Worm (Caenorhabditis elegans) whole organism, young adult: ENCODE data around the gene W09G12.7.

Source experiments
- B0336.3 ChIP-seq: fragments of 200-800 bp; sonication (Bioruptor generic); IDR thresholded peaks from 2 replicates; pipeline ENCODE4 v1.3.6; 2022; ENCODE audit warnings: missing genetic modification characterization, missing compliant biosample characterization
- F23B12.7 ChIP-seq: sonication (generic microtip); optimal IDR thresholded peaks from 2 replicates; lab custom pipeline; 2017; ENCODE audit warnings: missing genetic modification characterization, mild to moderate bottlenecking, missing compliant biosample characterization, antibody characterized with exemption, moderate library complexity; ENCODE audit not compliant: insufficient read depth
- F57A8.1 ChIP-seq: fragments of 200-800 bp; sonication (Bioruptor generic); optimal IDR thresholded peaks from 2 replicates; lab custom pipeline; 2018; ENCODE audit warnings: mild to moderate bottlenecking, missing genetic modification characterization, moderate library complexity, missing compliant biosample characterization
- Y56A3A.18 ChIP-seq: fragments of 200-800 bp; sonication (Bioruptor generic); IDR thresholded peaks from 2 replicates; pipeline ENCODE4 v1.3.6; 2022; ENCODE audit warnings: missing genetic modification reagents, missing genetic modification characterization, missing compliant biosample characterization
- Y79H2A.3 ChIP-seq: fragments of 200-800 bp; sonication (Bioruptor generic); conservative IDR thresholded peaks from 2 replicates; pipeline ENCODE4 v1.3.6; 2022; ENCODE audit warnings: missing genetic modification reagents, missing genetic modification characterization, missing compliant biosample characterization
- ZK185.1 ChIP-seq: sonication (generic microtip); optimal IDR thresholded peaks from 2 replicates; lab custom pipeline; 2016; ENCODE audit warnings: mild to moderate bottlenecking, missing genetic modification characterization, missing compliant biosample characterization; ENCODE audit not compliant: poor library complexity, severe bottlenecking
- aptf-3 ChIP-seq: fragments of 200-800 bp; sonication (Bioruptor generic); IDR thresholded peaks from 2 replicates; pipeline ENCODE4 v1.3.6; 2022; ENCODE audit warnings: missing genetic modification characterization, missing compliant biosample characterization
- bed-1 ChIP-seq: fragments of 200-800 bp; sonication (Bioruptor generic); IDR thresholded peaks from 2 replicates; pipeline ENCODE4 v1.3.6; 2022; ENCODE audit warnings: missing genetic modification reagents, missing genetic modification characterization, missing compliant biosample characterization
- ccch-3 ChIP-seq: fragments of 200-800 bp; sonication (Bioruptor generic); optimal IDR thresholded peaks from 2 replicates; lab custom pipeline; 2018; ENCODE audit warnings: mild to moderate bottlenecking, missing genetic modification characterization, missing compliant biosample characterization
- cebp-1 ChIP-seq, 2 experiments: fragments of 200-800 bp in 1 of 2; sonication (Bioruptor generic) in 1 of 2; sonication (generic microtip) in 1 of 2; IDR thresholded peaks in 1 of 2; optimal IDR thresholded peaks in 1 of 2; 2 replicates each; pipeline versions ENCODE4 v1.3.6 to Lab custom; 2017 to 2022; ENCODE audit warnings: missing compliant biosample characterization in 2 of 2, missing genetic modification characterization in 2 of 2, mild to moderate bottlenecking in 1 of 2, missing genetic modification reagents in 1 of 2, moderate library complexity in 1 of 2
- ceh-100 ChIP-seq: fragments of 200-800 bp; sonication (Bioruptor generic); IDR thresholded peaks from 2 replicates; pipeline ENCODE4 v1.3.6; 2022; ENCODE audit warnings: missing genetic modification reagents, missing genetic modification characterization, missing compliant biosample characterization
- ceh-58 ChIP-seq: fragments of 200-800 bp; sonication (Bioruptor generic); IDR thresholded peaks from 2 replicates; pipeline ENCODE4 v1.3.6; 2022; ENCODE audit warnings: missing genetic modification characterization, missing compliant biosample characterization
- ceh-79 ChIP-seq: sonication (generic microtip); optimal IDR thresholded peaks from 2 replicates; lab custom pipeline; 2017; ENCODE audit warnings: mild to moderate bottlenecking, missing genetic modification characterization, missing compliant biosample characterization
- dox-1 ChIP-seq: fragments of 200-800 bp; sonication (Bioruptor generic); IDR thresholded peaks from 2 replicates; pipeline ENCODE4 v1.3.6; 2022; ENCODE audit warnings: missing genetic modification reagents, missing genetic modification characterization, missing compliant biosample characterization
- efl-1 ChIP-seq: fragments of 150-350 bp; optimal IDR thresholded peaks from 2 replicates; lab custom pipeline; 2014; ENCODE audit warnings: missing biosample characterization, missing genetic modification reagents, missing genetic modification characterization
- egl-18 ChIP-seq: fragments of 200-800 bp; sonication (Bioruptor generic); IDR thresholded peaks from 2 replicates; pipeline ENCODE4 v1.3.6; 2022; ENCODE audit warnings: missing genetic modification reagents, missing genetic modification characterization, missing compliant biosample characterization
- egl-44 ChIP-seq: fragments of 200-800 bp; sonication (Bioruptor generic); IDR thresholded peaks from 2 replicates; pipeline ENCODE4 v1.3.6; 2022; ENCODE audit warnings: missing genetic modification reagents, missing genetic modification characterization, missing compliant biosample characterization
- ets-4 ChIP-seq: fragments of 200-800 bp; sonication (Bioruptor generic); optimal IDR thresholded peaks from 2 replicates; lab custom pipeline; 2018; ENCODE audit warnings: mild to moderate bottlenecking, missing genetic modification characterization, missing compliant biosample characterization
- him-1 ChIP-seq: sonication (generic microtip); optimal IDR thresholded peaks from 2 replicates; lab custom pipeline; 2016; ENCODE audit warnings: missing genotype, missing genetic modification reagents, missing genetic modification characterization, missing compliant biosample characterization
- hlh-26 ChIP-seq: fragments of 200-800 bp; sonication (Bioruptor generic); conservative IDR thresholded peaks from 2 replicates; pipeline ENCODE4 v1.3.6; 2022; ENCODE audit warnings: missing genetic modification reagents, missing genetic modification characterization, missing compliant biosample characterization
- hmg-1.2 ChIP-seq: fragments of 200-800 bp; sonication (Bioruptor generic); IDR thresholded peaks from 2 replicates; pipeline ENCODE4 v1.3.6; 2022; ENCODE audit warnings: missing genetic modification reagents, missing genetic modification characterization, missing compliant biosample characterization
- hmg-20 ChIP-seq: fragments of 200-800 bp; sonication (Bioruptor generic); IDR thresholded peaks from 2 replicates; pipeline ENCODE4 v1.3.6; 2022; ENCODE audit warnings: missing genetic modification reagents, missing genetic modification characterization, missing compliant biosample characterization
- lin-26 ChIP-seq: fragments of 200-800 bp; sonication (Bioruptor generic); IDR thresholded peaks from 2 replicates; pipeline ENCODE4 v1.3.6; 2022; ENCODE audit warnings: missing genetic modification reagents, missing genetic modification characterization, missing compliant biosample characterization
- lin-40 ChIP-seq: sonication (generic microtip); optimal IDR thresholded peaks from 2 replicates; lab custom pipeline; 2016; ENCODE audit warnings: missing genetic modification characterization, mild to moderate bottlenecking, missing compliant biosample characterization, missing genotype, missing genetic modification reagents
- mes-4 ChIP-seq: sonication (generic microtip); optimal IDR thresholded peaks from 2 replicates; lab custom pipeline; 2016; ENCODE audit warnings: missing genotype, missing genetic modification characterization, missing compliant biosample characterization
- nfya-1 ChIP-seq: sonication (generic microtip); optimal IDR thresholded peaks from 2 replicates; lab custom pipeline; 2017; ENCODE audit warnings: antibody characterized with exemption, missing compliant biosample characterization, missing genetic modification characterization, borderline replicate concordance; ENCODE audit not compliant: insufficient read depth
- nhr-179 ChIP-seq: sonication (generic microtip); optimal IDR thresholded peaks from 2 replicates; lab custom pipeline; 2016; ENCODE audit warnings: mild to moderate bottlenecking, missing genetic modification characterization, missing compliant biosample characterization
- nhr-80 ChIP-seq: sonication (generic microtip); optimal IDR thresholded peaks from 2 replicates; lab custom pipeline; 2016; ENCODE audit warnings: missing genetic modification characterization, missing compliant biosample characterization
- pha-4 ChIP-seq: fragments of 150-350 bp; sonication (generic microtip); optimal IDR thresholded peaks from 2 replicates; lab custom pipeline; 2014; ENCODE audit warnings: missing biosample characterization, missing genetic modification reagents, missing genetic modification characterization
- rec-8 ChIP-seq, 2 experiments: sonication (generic microtip); optimal IDR thresholded peaks; 2 replicates each; lab custom pipeline; 2016; ENCODE audit warnings: mild to moderate bottlenecking in 2 of 2, missing genetic modification characterization in 2 of 2, missing genetic modification reagents in 2 of 2, missing genotype in 2 of 2, missing biosample characterization in 1 of 2, missing compliant biosample characterization in 1 of 2, moderate library complexity in 1 of 2
- rpc-1 ChIP-seq, 2 experiments: fragments of 150-350 bp in 1 of 2; sonication (generic microtip) in 1 of 2; optimal IDR thresholded peaks; 2 replicates each; lab custom pipeline; 2014 to 2018; ENCODE audit warnings: missing biosample characterization in 1 of 2, missing genetic modification characterization in 1 of 2, missing genetic modification reagents in 1 of 2, missing genotype in 1 of 2
- snpc-4 ChIP-seq, 5 experiments: fragments of 150-350 bp in 1 of 5; sonication (generic microtip) in 4 of 5; optimal IDR thresholded peaks; 2 replicates each; lab custom pipeline; 2014 to 2018; ENCODE audit warnings: missing genetic modification characterization in 5 of 5, missing biosample characterization in 3 of 5, antibody characterized with exemption in 2 of 5, mild to moderate bottlenecking in 2 of 5, missing compliant biosample characterization in 2 of 5, missing genotype in 2 of 5, moderate library complexity in 2 of 5, missing genetic modification reagents in 1 of 5
- unc-62 ChIP-seq: fragments of 150-350 bp; optimal IDR thresholded peaks from 2 replicates; lab custom pipeline; 2014; ENCODE audit warnings: missing biosample characterization, missing genetic modification reagents, missing genetic modification characterization
- zfh-2 ChIP-seq: fragments of 200-800 bp; sonication (Bioruptor generic); conservative IDR thresholded peaks from 2 replicates; pipeline ENCODE4 v1.3.6; 2022; ENCODE audit warnings: missing genetic modification reagents, missing genetic modification characterization, missing compliant biosample characterization
- ztf-18 ChIP-seq: sonication (generic microtip); optimal IDR thresholded peaks from 2 replicates; lab custom pipeline; 2016; ENCODE audit warnings: missing genotype, mild to moderate bottlenecking, missing genetic modification characterization, missing compliant biosample characterization
- ztf-22 ChIP-seq: fragments of 200-800 bp; sonication (Bioruptor generic); optimal IDR thresholded peaks from 2 replicates; lab custom pipeline; 2018; ENCODE audit warnings: mild to moderate bottlenecking, missing genetic modification characterization, moderate library complexity, missing compliant biosample characterization
- ztf-25 ChIP-seq: fragments of 200-800 bp; sonication (Bioruptor generic); IDR thresholded peaks from 2 replicates; pipeline ENCODE4 v1.3.6; 2022; ENCODE audit warnings: missing genetic modification reagents, missing genetic modification characterization, missing compliant biosample characterization
- ztf-28 ChIP-seq: fragments of 200-800 bp; sonication (Bioruptor generic); IDR thresholded peaks from 2 replicates; pipeline ENCODE4 v1.3.6; 2022; ENCODE audit warnings: missing genetic modification reagents, missing genetic modification characterization, missing compliant biosample characterization
- ztf-6 ChIP-seq: fragments of 200-800 bp; sonication (Bioruptor generic); IDR thresholded peaks from 2 replicates; pipeline ENCODE4 v1.3.6; 2022; ENCODE audit warnings: missing genetic modification reagents, missing genetic modification characterization, missing compliant biosample characterization

W09G12.7 gene

ce11 chrIV:1204870-1205269, 24.0 kb upstream of the W09G12.7 start, which contains the start of gene dsl-2 (continued):
- TF ChIP-seq rec-8 (tag; optimal IDR thresholded peaks at IDR 0.05; lab: Kevin White, UChicago): no peak
- TF ChIP-seq lin-40 (tag; lab: Kevin White, UChicago): no peak
- TF ChIP-seq him-1 (tag; lab: Kevin White, UChicago): no peak
- TF ChIP-seq efl-1 (GFP tag; lab: Kevin White, UChicago): no peak
- no peak for TF ChIP-seq rpc-1 (optimal IDR thresholded peaks at IDR 0.05; lab: Kevin White, UChicago)
- TF ChIP-seq rpc-1 (tag; optimal IDR thresholded peaks at IDR 0.05; lab: Kevin White, UChicago): no peak
- no peak for TF ChIP-seq lin-26 (GFP tag; lab: Robert Waterston, UW)
- no peak for TF ChIP-seq aptf-3
- no peak for TF ChIP-seq F23B12.7

- no peak for TF ChIP-seq Y56A3A.18 (GFP tag; lab: Robert Waterston, UW)
- TF ChIP-seq ets-4 (GFP tag; lab: Kevin White, UChicago): no peak
- TF ChIP-seq ccch-3 (GFP tag; lab: Kevin White, UChicago): no peak
- TF ChIP-seq mes-4 (tag; lab: Kevin White, UChicago): no peak
- TF ChIP-seq rpc-1 (optimal IDR thresholded peaks at IDR 0.05; lab: Kevin White, UChicago): no peak
- TF ChIP-seq rpc-1 (tag; optimal IDR thresholded peaks at IDR 0.05; lab: Kevin White, UChicago): no peak
Observed at ce11 chrIV:1207980-1208379, 20.9 kb upstream of the W09G12.7 start, which contains the start of gene dsl-1. dsl-1 (minus strand) TSS chrIV:1208080.

ce11 chrIV:1209320-1209719, 19.6 kb upstream of the W09G12.7 start:
- no peak for TF ChIP-seq unc-62
- TF ChIP-seq ceh-100 (GFP tag; lab: Robert Waterston, UW): no peak
- TF ChIP-seq hlh-26 (GFP tag; lab: Robert Waterston, UW): no peak
- no peak for TF ChIP-seq hmg-20 (GFP tag; lab: Robert Waterston, UW)
- TF ChIP-seq bed-1 (GFP tag; lab: Robert Waterston, UW): no peak
- TF ChIP-seq F23B12.7: no peak
- TF ChIP-seq B0336.3 (GFP tag; lab: Robert Waterston, UW): no peak
- TF ChIP-seq ztf-18 (tag; lab: Kevin White, UChicago): no peak
- no peak for TF ChIP-seq ztf-28 (GFP tag; lab: Robert Waterston, UW)
- TF ChIP-seq Y79H2A.3 (GFP tag; lab: Robert Waterston, UW): no peak
- TF ChIP-seq ztf-25 (GFP tag; lab: Robert Waterston, UW): no peak
- TF ChIP-seq egl-44 (GFP tag; lab: Robert Waterston, UW): no peak
- TF ChIP-seq, all 124 proteins: peak for 0

- TF ChIP-seq bed-1 (GFP tag; lab: Robert Waterston, UW): no peak
- peak; percentile 52 for TF ChIP-seq zfh-2 (GFP tag; lab: Robert Waterston, UW)
- 0 out of 2 replicates have a peak, but pooled peaks have one; percentile 43 for TF ChIP-seq lin-26 (GFP tag; lab: Robert Waterston, UW)
Observed at ce11 chrIV:1209813-1210212, 19.1 kb upstream of the W09G12.7 start.

ce11 chrIV:1211902-1212301, 17.0 kb upstream of the W09G12.7 start:
- TF ChIP-seq ztf-6 (GFP tag; lab: Robert Waterston, UW) (no peak), pha-4 (tag; lab: Kevin White, UChicago) (no peak), dox-1 (peak; percentile 51), F23B12.7 (no peak), ZK185.1 (no peak), ceh-79 (tag; lab: Kevin White, UChicago) (no peak), hmg-1.2 (no peak; the same call in 1 of the 2 replicates), F57A8.1 (GFP tag; lab: Kevin White, UChicago) (no peak), cebp-1 (GFP tag; IDR thresholded peaks at IDR 0.05; lab: Robert Waterston, UW) (no peak), cebp-1 (tag; optimal IDR thresholded peaks at IDR 0.05; lab: Kevin White, UChicago) (no peak), ceh-58 (no peak), ztf-22 (GFP tag; lab: Kevin White, UChicago) (no peak), nhr-179 (tag; lab: Kevin White, UChicago) (no peak), snpc-4 (GFP tag; optimal IDR thresholded peaks at IDR 0.05; lab: Kevin White, UChicago) (no peak), snpc-4 (tag; optimal IDR thresholded peaks at IDR 0.05; lab: Kevin White, UChicago) (peak in 1 of 4 experiments; percentile 81), ccch-3 (GFP tag; lab: Kevin White, UChicago) (no peak), nhr-80 (tag; lab: Kevin White, UChicago) (peak; percentile 73), nfya-1 (tag; lab: Kevin White, UChicago) (no peak), egl-18 (GFP tag; lab: Robert Waterston, UW) (no peak)
